Worm (Caenorhabditis elegans) whole organism, late embryonic: Measurements from ENCODE around the gene CD4.11.

Source experiments
- hlh-30 ChIP-seq: sonication (generic microtip); optimal IDR thresholded peaks from 2 replicates; lab custom pipeline; 2017; ENCODE audit warnings: antibody characterized with exemption, missing genetic modification characterization, missing compliant biosample characterization; ENCODE audit not compliant: insufficient read depth
- pha-4 ChIP-seq: fragments of 150-350 bp; optimal IDR thresholded peaks from 2 replicates; lab custom pipeline; 2018; ENCODE audit warnings: missing biosample characterization, missing genetic modification reagents, missing genetic modification characterization
- pros-1 ChIP-seq: fragments of 150-350 bp; optimal IDR thresholded peaks from 2 replicates; lab custom pipeline; 2014; ENCODE audit warnings: missing biosample characterization, missing genetic modification reagents, missing genetic modification characterization

DNA sequence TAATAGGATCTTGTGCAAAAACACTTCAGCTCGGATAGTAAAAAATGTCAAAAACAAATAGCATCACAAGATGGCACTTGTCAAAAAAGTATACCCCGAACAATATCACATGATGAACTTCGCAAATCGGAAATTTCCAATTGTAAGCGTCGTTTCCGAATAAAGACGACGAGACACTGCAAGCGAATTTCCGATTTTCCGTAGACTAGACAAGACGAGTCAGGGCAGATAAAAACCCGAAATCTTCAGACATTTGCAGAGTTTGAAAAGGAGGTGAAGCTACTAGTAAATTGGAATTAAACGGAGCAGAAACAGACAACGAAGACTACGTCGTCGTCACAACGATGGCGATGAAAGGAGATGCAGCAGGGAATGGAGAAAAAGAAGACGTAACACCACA lies 13.2 kb upstream of the CD4.11 start:
- TF ChIP-seq pros-1 (tag; lab: Kevin White, UChicago) (no peak), hlh-30 (tag; lab: Kevin White, UChicago) (no peak), pha-4 (tag; lab: Kevin White, UChicago) (no peak)
